Fruit fly (Drosophila melanogaster): Measurements from ENCODE around the gene Nnk.

Nnk gene

dm6 chr3R:17812477-17812876, 7.4 kb upstream of the Nnk start (continued):
- no peak for TF ChIP-seq B-H2 (GFP tag; optimal IDR thresholded peaks at IDR 0.05)
- no peak for TF ChIP-seq Mad (GFP tag; optimal IDR thresholded peaks at IDR 0.05)
- TF ChIP-seq CG8359 (GFP tag; optimal IDR thresholded peaks at IDR 0.05; ENCODE audit: borderline replicate concordance), result no peak
- no peak for TF ChIP-seq CG12155 (GFP tag; optimal IDR thresholded peaks at IDR 0.05)
- no peak for TF ChIP-seq da (GFP tag; optimal IDR thresholded peaks at IDR 0.05)
- no peak for TF ChIP-seq HLH54F (GFP tag; optimal IDR thresholded peaks at IDR 0.05)
- TF ChIP-seq zfh1 (GFP tag; IDR thresholded peaks at IDR 0.05), result 0 out of 3 replicates have a peak, but pooled peaks have one; percentile 29
- TF ChIP-seq Dek (tag; optimal IDR thresholded peaks at IDR 0.05), result no peak
- TF ChIP-seq grn (GFP tag; optimal IDR thresholded peaks at IDR 0.05), result no peak
- 0 out of 2 replicates have a peak, but pooled peaks have one; percentile 5 for TF ChIP-seq CG16779 (GFP tag; IDR thresholded peaks at IDR 0.05)
- TF ChIP-seq Dbx (GFP tag; IDR thresholded peaks at IDR 0.05), result peak; percentile 20; the same call in 1 of the 3 replicates
- 0 out of 3 replicates have a peak, but pooled peaks have one; percentile 19 for TF ChIP-seq Opbp (GFP tag; IDR thresholded peaks at IDR 0.05; ENCODE audit: partially characterized antibody)
- TF ChIP-seq Hr51 (GFP tag; optimal IDR thresholded peaks at IDR 0.05), result peak in 1 of 2 experiments; percentile 54
- TF ChIP-seq CG8478 (optimal IDR thresholded peaks at IDR 0.05), result no peak
- TF ChIP-seq CG6791 (GFP tag; IDR thresholded peaks at IDR 0.05; ENCODE audit: partially characterized antibody), result peak; percentile 55; the same call in 1 of the 3 replicates
- no peak for TF ChIP-seq Dfd (GFP tag; optimal IDR thresholded peaks at IDR 0.05)
- TF ChIP-seq z (GFP tag; IDR thresholded peaks at IDR 0.05), result no peak
- TF ChIP-seq ewg (GFP tag; optimal IDR thresholded peaks at IDR 0.05), result peak; percentile 56
- TF ChIP-seq gfzf (GFP tag; optimal IDR thresholded peaks at IDR 0.05), result no peak
- no peak for TF ChIP-seq phol (tag; optimal IDR thresholded peaks at IDR 0.05)
- TF ChIP-seq NK7.1 (GFP tag; optimal IDR thresholded peaks at IDR 0.05), result no peak
- TF ChIP-seq ara (GFP tag; IDR thresholded peaks at IDR 0.05), result no peak
- TF ChIP-seq CG17912 (GFP tag; optimal IDR thresholded peaks at IDR 0.05), result no peak
- TF ChIP-seq seq (GFP tag; IDR thresholded peaks at IDR 0.05), result peak; percentile 21; the same call in 1 of the 2 replicates
- no peak for TF ChIP-seq gce (GFP tag; IDR thresholded peaks at IDR 0.05)
- no peak for TF ChIP-seq al (GFP tag; IDR thresholded peaks at IDR 0.05)

DNA sequence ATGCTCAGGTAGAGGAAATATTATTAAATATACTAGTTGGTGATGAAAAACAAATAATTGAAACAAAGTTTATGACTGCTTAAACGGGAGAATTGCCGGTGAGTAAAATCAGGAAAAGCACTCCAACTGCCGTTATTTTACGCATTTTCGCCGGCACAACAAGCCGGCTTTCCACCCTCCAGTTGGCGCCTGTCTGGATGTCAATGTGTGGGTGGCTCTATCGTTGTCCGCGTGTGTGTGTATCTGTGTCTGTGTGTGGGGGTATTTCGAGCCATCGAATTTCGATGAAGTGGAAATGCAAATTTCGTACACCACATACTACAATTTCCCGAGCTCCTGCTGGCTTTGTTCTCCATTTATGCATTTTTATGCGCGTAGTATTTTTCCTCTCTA, 6.7 kb upstream of the Nnk start:
- no peak for TF ChIP-seq mirr (GFP tag; optimal IDR thresholded peaks at IDR 0.05)
- TF ChIP-seq CG7357 (GFP tag; IDR thresholded peaks at IDR 0.05), result no peak
- TF ChIP-seq Bdp1 (GFP tag; optimal IDR thresholded peaks at IDR 0.05), result no peak
- TF ChIP-seq tio (GFP tag; optimal IDR thresholded peaks at IDR 0.05), result no peak
- TF ChIP-seq Abd-B (GFP tag; optimal IDR thresholded peaks at IDR 0.05), result no peak
- no peak for TF ChIP-seq CG7745 (tag; optimal IDR thresholded peaks at IDR 0.05)
- TF ChIP-seq CG2120 (GFP tag; optimal IDR thresholded peaks at IDR 0.05), result no peak
- TF ChIP-seq Dfd (GFP tag; optimal IDR thresholded peaks at IDR 0.05), result no peak
- TF ChIP-seq org-1 (GFP tag; optimal IDR thresholded peaks at IDR 0.05), result no peak
- no peak for TF ChIP-seq CG12744 (GFP tag; optimal IDR thresholded peaks at IDR 0.05)
- no peak for TF ChIP-seq CG31388 (GFP tag; optimal IDR thresholded peaks at IDR 0.05)
- TF ChIP-seq CG34376 (GFP tag; optimal IDR thresholded peaks at IDR 0.05), result no peak
- no peak for TF ChIP-seq run (tag; optimal IDR thresholded peaks at IDR 0.05)
- no peak for TF ChIP-seq cas (GFP tag; IDR thresholded peaks at IDR 0.05)
- no peak for TF ChIP-seq CG4282 (GFP tag; optimal IDR thresholded peaks at IDR 0.05)
- no peak for TF ChIP-seq Blimp-1 (GFP tag; optimal IDR thresholded peaks at IDR 0.05)
- no peak for TF ChIP-seq eve (GFP tag; optimal IDR thresholded peaks at IDR 0.05)
- TF ChIP-seq oc (tag; optimal IDR thresholded peaks at IDR 0.05), result no peak
- peak; percentile 98 for TF ChIP-seq nerfin-1 (tag; optimal IDR thresholded peaks at IDR 0.05)
- no peak for TF ChIP-seq Mad (GFP tag; optimal IDR thresholded peaks at IDR 0.05)
- TF ChIP-seq CG14050 (GFP tag; IDR thresholded peaks at IDR 0.05), result no peak
- TF ChIP-seq jing (GFP tag; optimal IDR thresholded peaks at IDR 0.05), result no peak
- TF ChIP-seq Myb (GFP tag; optimal IDR thresholded peaks at IDR 0.05), result no peak
- no peak for TF ChIP-seq CG15011 (GFP tag; optimal IDR thresholded peaks at IDR 0.05)
- TF ChIP-seq Dll (GFP tag; IDR thresholded peaks at IDR 0.05; ENCODE audit: partially characterized antibody), result no peak
- peak; percentile 38; the same call in 1 of the 2 replicates for TF ChIP-seq onecut (GFP tag; IDR thresholded peaks at IDR 0.05)
- peak; percentile 28 for TF ChIP-seq hkb (optimal IDR thresholded peaks at IDR 0.05)
- no peak for TF ChIP-seq hkb (GFP tag; IDR thresholded peaks at IDR 0.05)
- TF ChIP-seq CG8089 (GFP tag; optimal IDR thresholded peaks at IDR 0.05), result no peak
